Worm (Caenorhabditis elegans): ENCODE data around the gene Y43F8A.1.

- TF ChIP-seq mdl-1 (tag; optimal IDR thresholded peaks at IDR 0.05) = no peak
- TF ChIP-seq blmp-1 (tag; optimal IDR thresholded peaks at IDR 0.05; ENCODE audit: insufficient read depth) = no peak
- TF ChIP-seq fos-1 (tag; optimal IDR thresholded peaks at IDR 0.05) = no peak
- TF ChIP-seq zag-1 (tag; optimal IDR thresholded peaks at IDR 0.05) = no peak
- TF ChIP-seq elt-3 (tag; optimal IDR thresholded peaks at IDR 0.05) = no peak
- TF ChIP-seq egl-27 (tag; optimal IDR thresholded peaks at IDR 0.05) = no peak
- no peak for TF ChIP-seq ztf-4 (tag; optimal IDR thresholded peaks at IDR 0.05)
- no peak for TF ChIP-seq Y55F3AM.14 (GFP tag; optimal IDR thresholded peaks at IDR 0.05)
- no peak for TF ChIP-seq sem-4 (tag; optimal IDR thresholded peaks at IDR 0.05)
- no peak for TF ChIP-seq unc-39 (tag; optimal IDR thresholded peaks at IDR 0.05)
- TF ChIP-seq ceh-16 (tag; optimal IDR thresholded peaks at IDR 0.05) = no peak
- no peak for TF ChIP-seq ama-1 (optimal IDR thresholded peaks at IDR 0.05)
- TF ChIP-seq unc-62 (GFP tag; optimal IDR thresholded peaks at IDR 0.05) = no peak
- TF ChIP-seq nhr-6 (tag; optimal IDR thresholded peaks at IDR 0.05) = no peak
These were observed 44.9 kb upstream of the Y43F8A.1 start for ce11 chrV:19325436-19325835.
